Fruit fly (Drosophila melanogaster) whole organism, embryonic: ENCODE measurements around the gene CG5262.

Source experiments
- Adf1 ChIP-seq: fragments of 200-800 bp; sonication (Bioruptor generic); IDR thresholded peaks from 2 replicates; pipeline ENCODE4 v1.3.6; 2022; ENCODE audit warnings: missing biosample characterization, missing genetic modification characterization
- Bgb ChIP-seq: fragments of 200-800 bp; sonication (Bioruptor generic); IDR thresholded peaks from 2 replicates; pipeline ENCODE4 v1.3.6; 2022; ENCODE audit warnings: missing biosample characterization, missing genetic modification characterization; ENCODE audit not compliant: partially characterized antibody
- Bteb2 ChIP-seq: fragments of 200-800 bp; sonication (Bioruptor generic); optimal IDR thresholded peaks from 2 replicates; lab custom pipeline; 2016; ENCODE audit warnings: missing biosample characterization, missing genetic modification characterization
- CG10565 ChIP-seq: fragments of 200-800 bp; sonication (Bioruptor generic); optimal IDR thresholded peaks from 3 replicates; lab custom pipeline; 2016; ENCODE audit warnings: missing biosample characterization, mild to moderate bottlenecking, missing genetic modification characterization
- CG11560 ChIP-seq: fragments of 200-800 bp; sonication (Bioruptor generic); IDR thresholded peaks from 3 replicates; pipeline ENCODE4 v1.3.6; 2022; ENCODE audit warnings: missing biosample characterization, missing genetic modification characterization
- CG12071 ChIP-seq: fragments of 200-800 bp; sonication (Bioruptor generic); optimal IDR thresholded peaks from 3 replicates; lab custom pipeline; 2018; ENCODE audit warnings: missing biosample characterization, mild to moderate bottlenecking, missing genetic modification characterization
- CG12155 ChIP-seq: fragments of 200-800 bp; sonication (Bioruptor generic); optimal IDR thresholded peaks from 3 replicates; lab custom pipeline; 2016; ENCODE audit warnings: missing biosample characterization, missing genetic modification characterization
- CG12659 ChIP-seq: fragments of 200-800 bp; sonication (Bioruptor generic); optimal IDR thresholded peaks from 3 replicates; lab custom pipeline; 2017; ENCODE audit warnings: mild to moderate bottlenecking, missing biosample characterization, missing genetic modification reagents, missing genetic modification characterization
- CG14710 ChIP-seq: fragments of 200-800 bp; sonication (Bioruptor generic); optimal IDR thresholded peaks from 3 replicates; lab custom pipeline; 2019; ENCODE audit warnings: missing biosample characterization, mild to moderate bottlenecking, missing genetic modification characterization, moderate library complexity
- CG14965 ChIP-seq: fragments of 200-800 bp; sonication (Bioruptor generic); optimal IDR thresholded peaks from 2 replicates; lab custom pipeline; 2016; ENCODE audit warnings: missing biosample characterization, missing genetic modification characterization, borderline replicate concordance
- CG15514 ChIP-seq: fragments of 200-800 bp; sonication (Bioruptor generic); optimal IDR thresholded peaks from 3 replicates; lab custom pipeline; 2017; ENCODE audit warnings: missing biosample characterization, missing genetic modification characterization, mild to moderate bottlenecking, moderate library complexity, missing genetic modification reagents
- CG18011 ChIP-seq: fragments of 200-800 bp; sonication (Bioruptor generic); optimal IDR thresholded peaks from 2 replicates; lab custom pipeline; 2017; ENCODE audit warnings: missing biosample characterization, missing genetic modification characterization, mild to moderate bottlenecking, moderate library complexity, missing genotype
- CG31365 ChIP-seq: fragments of 200-800 bp; sonication (Bioruptor generic); optimal IDR thresholded peaks from 2 replicates; lab custom pipeline; 2018; ENCODE audit warnings: missing biosample characterization, mild to moderate bottlenecking, missing genetic modification characterization
- CG6813 ChIP-seq: fragments of 200-800 bp; sonication (Bioruptor generic); optimal IDR thresholded peaks from 2 replicates; lab custom pipeline; 2017; ENCODE audit warnings: missing biosample characterization, missing genetic modification characterization, mild to moderate bottlenecking, moderate library complexity, missing genetic modification reagents
- CG8924 ChIP-seq: fragments of 200-800 bp; optimal IDR thresholded peaks from 3 replicates; lab custom pipeline; 2019; ENCODE audit warnings: missing biosample characterization, mild to moderate bottlenecking, missing genetic modification characterization, moderate library complexity
- CG9797 ChIP-seq: fragments of 200-800 bp; sonication (Bioruptor generic); optimal IDR thresholded peaks from 3 replicates; lab custom pipeline; 2018; ENCODE audit warnings: missing biosample characterization, mild to moderate bottlenecking, missing genetic modification characterization
- CG9876 ChIP-seq: fragments of 200-800 bp; sonication (Bioruptor generic); optimal IDR thresholded peaks from 2 replicates; lab custom pipeline; 2016; ENCODE audit warnings: missing biosample characterization, missing genetic modification characterization
- Dbx ChIP-seq: fragments of 200-800 bp; sonication (Bioruptor generic); IDR thresholded peaks from 3 replicates; pipeline ENCODE4 v1.3.6; 2022; ENCODE audit warnings: missing biosample characterization, missing genetic modification characterization
- Dp ChIP-seq: fragments of 200-800 bp; sonication (Bioruptor generic); optimal IDR thresholded peaks from 2 replicates; lab custom pipeline; 2018; ENCODE audit warnings: missing biosample characterization, mild to moderate bottlenecking, missing genetic modification characterization, moderate library complexity
- E2f2 ChIP-seq: fragments of 200-800 bp; sonication (Bioruptor generic); IDR thresholded peaks from 2 replicates; pipeline ENCODE4 v1.3.6; 2022; ENCODE audit warnings: missing biosample characterization, missing genetic modification characterization
- Ets65A ChIP-seq: fragments of 200-800 bp; sonication (Bioruptor generic); peaks from one replicate; lab custom pipeline; 2016; ENCODE audit warnings: missing biosample characterization, missing genetic modification characterization
- HHEX ChIP-seq: fragments of 200-800 bp; sonication (Bioruptor generic); optimal IDR thresholded peaks from 3 replicates; lab custom pipeline; 2017; ENCODE audit warnings: missing biosample characterization, mild to moderate bottlenecking, missing genetic modification characterization, missing genetic modification reagents
- Hmx ChIP-seq: fragments of 200-800 bp; sonication (Bioruptor generic); optimal IDR thresholded peaks from 2 replicates; lab custom pipeline; 2016; ENCODE audit warnings: missing biosample characterization, missing genetic modification characterization
- Jarid2 ChIP-seq: fragments of 200-800 bp; sonication (Bioruptor generic); optimal IDR thresholded peaks from 3 replicates; lab custom pipeline; 2017; ENCODE audit warnings: mild to moderate bottlenecking, missing biosample characterization, missing genetic modification reagents, missing genetic modification characterization
- Lhr ChIP-seq: fragments of 200-800 bp; sonication (Bioruptor generic); optimal IDR thresholded peaks from 3 replicates; lab custom pipeline; 2017; ENCODE audit warnings: mild to moderate bottlenecking, missing biosample characterization, missing genetic modification reagents, missing genetic modification characterization
- MBD-R2 ChIP-seq: fragments of 200-800 bp; sonication (Bioruptor generic); IDR thresholded peaks from 2 replicates; pipeline ENCODE4 v1.3.6; 2022; ENCODE audit warnings: missing biosample characterization, missing genetic modification characterization
- PHDP ChIP-seq: fragments of 200-800 bp; sonication (Bioruptor generic); optimal IDR thresholded peaks from 3 replicates; lab custom pipeline; 2018; ENCODE audit warnings: missing biosample characterization, mild to moderate bottlenecking, missing genetic modification characterization, moderate library complexity
- Xbp1 ChIP-seq: fragments of 200-800 bp; sonication (Bioruptor generic); optimal IDR thresholded peaks from 3 replicates; lab custom pipeline; 2016; ENCODE audit warnings: missing biosample characterization, mild to moderate bottlenecking, missing genetic modification characterization
- YL-1 ChIP-seq: fragments of 200-800 bp; sonication (Bioruptor generic); optimal IDR thresholded peaks from 3 replicates; lab custom pipeline; 2017; ENCODE audit warnings: missing biosample characterization, mild to moderate bottlenecking, missing genetic modification characterization
- cwo ChIP-seq: fragments of 200-800 bp; sonication (Bioruptor generic); optimal IDR thresholded peaks from 3 replicates; lab custom pipeline; 2017; ENCODE audit warnings: missing biosample characterization, missing genetic modification characterization, mild to moderate bottlenecking, moderate library complexity, missing genetic modification reagents
- dpn ChIP-seq, 2 experiments: fragments of 200-800 bp; sonication (Bioruptor generic); optimal IDR thresholded peaks; 3 replicates each; lab custom pipeline; 2016; ENCODE audit warnings: missing biosample characterization in 2 of 2, missing genetic modification characterization in 2 of 2
- ftz-f1 ChIP-seq: fragments of 200-800 bp; sonication (Bioruptor generic); optimal IDR thresholded peaks from 2 replicates; lab custom pipeline; 2016; ENCODE audit warnings: missing biosample characterization, missing genetic modification characterization
- gro ChIP-seq: fragments of 200-800 bp; sonication (Bioruptor generic); optimal IDR thresholded peaks from 2 replicates; lab custom pipeline; 2016; ENCODE audit warnings: missing biosample characterization, missing genetic modification characterization
- ham ChIP-seq: fragments of 200-800 bp; sonication (Bioruptor generic); IDR thresholded peaks from 2 replicates; pipeline ENCODE4 v1.3.6; 2022; ENCODE audit warnings: missing biosample characterization, missing genetic modification characterization
- inv ChIP-seq: fragments of 200-800 bp; sonication (Bioruptor generic); IDR thresholded peaks from 2 replicates; pipeline ENCODE4 v1.3.6; 2022; ENCODE audit warnings: missing biosample characterization, missing genetic modification characterization; ENCODE audit not compliant: partially characterized antibody
- nmo ChIP-seq: fragments of 200-800 bp; sonication (Bioruptor generic); optimal IDR thresholded peaks from 2 replicates; lab custom pipeline; 2018; ENCODE audit warnings: missing biosample characterization, mild to moderate bottlenecking, missing genetic modification characterization, moderate library complexity
- oc ChIP-seq: fragments of 200-800 bp; sonication (Bioruptor generic); optimal IDR thresholded peaks from 2 replicates; lab custom pipeline; 2018; ENCODE audit warnings: missing biosample characterization, mild to moderate bottlenecking, missing genetic modification characterization, moderate library complexity
- odd ChIP-seq: fragments of 200-800 bp; sonication (Bioruptor generic); optimal IDR thresholded peaks from 2 replicates; lab custom pipeline; 2017; ENCODE audit warnings: missing biosample characterization, mild to moderate bottlenecking, missing genetic modification characterization
- phol ChIP-seq: fragments of 200-800 bp; sonication (Bioruptor generic); optimal IDR thresholded peaks from 3 replicates; lab custom pipeline; 2018; ENCODE audit warnings: missing biosample characterization, mild to moderate bottlenecking, missing genetic modification characterization, moderate library complexity
- prd ChIP-seq, 3 experiments: fragments of >200 bp in 2 of 3; fragments of 200-800 bp in 1 of 3; sonication (Bioruptor generic) in 1 of 3; optimal IDR thresholded peaks in 2 of 3; IDR thresholded peaks in 1 of 3; 2 replicates in 2 of 3; 3 replicates in 1 of 3; pipeline versions ENCODE4 v1.3.6 to Lab custom; 2017 to 2022; ENCODE audit warnings: missing biosample characterization in 1 of 3, missing genetic modification characterization in 1 of 3
- rib ChIP-seq: fragments of 200-800 bp; sonication (Bioruptor generic); IDR thresholded peaks from 2 replicates; pipeline ENCODE4 v1.3.6; 2022; ENCODE audit warnings: missing biosample characterization, missing genetic modification characterization
- sug ChIP-seq: fragments of 200-800 bp; optimal IDR thresholded peaks from 2 replicates; lab custom pipeline; 2019; ENCODE audit warnings: missing biosample characterization, mild to moderate bottlenecking, missing genetic modification characterization, moderate library complexity
- trem ChIP-seq: fragments of 200-800 bp; optimal IDR thresholded peaks from 3 replicates; lab custom pipeline; 2019; ENCODE audit warnings: missing biosample characterization, mild to moderate bottlenecking, missing genetic modification characterization, moderate library complexity
- tx ChIP-seq: fragments of 200-800 bp; sonication (Bioruptor generic); optimal IDR thresholded peaks from 2 replicates; lab custom pipeline; 2016; ENCODE audit warnings: missing biosample characterization, missing genetic modification characterization
- unc-4 ChIP-seq: fragments of 200-800 bp; sonication (Bioruptor generic); IDR thresholded peaks from 2 replicates; pipeline ENCODE4 v1.3.6; 2022; ENCODE audit warnings: missing biosample characterization, missing genetic modification characterization; ENCODE audit not compliant: partially characterized antibody
- wdn ChIP-seq: fragments of 200-800 bp; sonication (Bioruptor generic); IDR thresholded peaks from 2 replicates; pipeline ENCODE4 v1.3.6; 2022; ENCODE audit warnings: missing biosample characterization, missing genetic modification characterization
- zen ChIP-seq: fragments of 200-800 bp; sonication (Bioruptor generic); optimal IDR thresholded peaks from 3 replicates; lab custom pipeline; 2018; ENCODE audit warnings: missing biosample characterization, mild to moderate bottlenecking, missing genetic modification characterization, moderate library complexity

Gene CG5262

dm6 chr3L:20432297-20432696 is 2.0 kb upstream of the CG5262 start, which contains the start of the genes Las and Psn (continued):
- TF ChIP-seq unc-4 (GFP tag; lab: Robert Waterston, UW), result peak; percentile 71
- TF ChIP-seq CG12071, result no peak
- TF ChIP-seq CG15514, result peak; percentile 20
- no peak for TF ChIP-seq CG18011 (GFP tag; lab: Kevin White, UChicago)
- TF ChIP-seq ham, result no peak
- TF ChIP-seq CG14965 (GFP tag; lab: Kevin White, UChicago), result no peak
- peak; percentile 64 for TF ChIP-seq Ets65A (GFP tag; lab: Kevin White, UChicago)
- peak; percentile 16 for TF ChIP-seq CG12155 (GFP tag; lab: Kevin White, UChicago)
- peak; percentile 61 for TF ChIP-seq Dp
- peak; percentile 45; the same call in 1 of the 2 replicates for TF ChIP-seq inv (GFP tag; lab: Robert Waterston, UW)
- TF ChIP-seq CG6813 (GFP tag; lab: Kevin White, UChicago), result no peak
- TF ChIP-seq nmo, result peak; percentile 48
- TF ChIP-seq MBD-R2 (GFP tag; lab: Robert Waterston, UW), result peak; percentile 60
- peak; percentile 36 for TF ChIP-seq phol (tag; lab: Kevin White, UChicago)
- TF ChIP-seq odd (GFP tag; lab: Kevin White, UChicago), result no peak
- no peak for TF ChIP-seq PHDP (tag; lab: Kevin White, UChicago)
- TF ChIP-seq zen (tag; lab: Kevin White, UChicago), result no peak
- TF ChIP-seq YL-1, result peak; percentile 80
- TF ChIP-seq Xbp1, result no peak
- peak; percentile 9 for TF ChIP-seq Lhr
- no peak for TF ChIP-seq CG9876 (GFP tag; lab: Kevin White, UChicago)
- no peak for TF ChIP-seq rib
- peak; percentile 65 for TF ChIP-seq CG9797 (GFP tag; lab: Kevin White, UChicago)
- TF ChIP-seq CG31365 (tag; lab: Kevin White, UChicago), result no peak
- no peak for TF ChIP-seq ftz-f1
- peak; percentile 3 for TF ChIP-seq Hmx
- peak in 1 of 2 experiments; percentile 19 for TF ChIP-seq dpn (GFP tag; optimal IDR thresholded peaks at IDR 0.05; lab: Kevin White, UChicago)
- peak; percentile 20 for TF ChIP-seq oc (tag; lab: Kevin White, UChicago)
- peak; percentile 70 for TF ChIP-seq CG14710 (tag; lab: Kevin White, UChicago)
- peak; percentile 70 for TF ChIP-seq trem
- TF ChIP-seq cwo, result no peak
- TF ChIP-seq HHEX (GFP tag; lab: Kevin White, UChicago), result no peak
- peak; percentile 73 for TF ChIP-seq E2f2
- TF ChIP-seq CG12659 (GFP tag; lab: Kevin White, UChicago), result peak; percentile 56

- TF ChIP-seq Jarid2, result no peak
- no peak for TF ChIP-seq prd (optimal IDR thresholded peaks at IDR 0.05; lab: Kevin White, UChicago)
- no peak for TF ChIP-seq prd (GFP tag; IDR thresholded peaks at IDR 0.05; lab: Robert Waterston, UW)
- TF ChIP-seq Bteb2, result no peak
- TF ChIP-seq Adf1, result no peak
- no peak for TF ChIP-seq YL-1
- no peak for TF ChIP-seq Dbx (GFP tag; lab: Robert Waterston, UW)
- TF ChIP-seq sug, result peak; percentile 99
- TF ChIP-seq tx (GFP tag; lab: Kevin White, UChicago), result no peak
- peak; percentile 13 for TF ChIP-seq Bgb (GFP tag; lab: Robert Waterston, UW)
- TF ChIP-seq CG11560 (tag; lab: Robert Waterston, UW), result no peak
- TF ChIP-seq wdn (GFP tag; lab: Robert Waterston, UW), result no peak
- TF ChIP-seq gro (GFP tag; lab: Kevin White, UChicago), result no peak
- no peak for TF ChIP-seq CG8924 (tag; lab: Kevin White, UChicago)
- no peak for TF ChIP-seq CG10565 (GFP tag; lab: Kevin White, UChicago)
- TF ChIP-seq, all 482 proteins: peak for 2
Observed at dm6 chr3L:20431619-20432018, 1.3 kb upstream of the CG5262 start.
